Fruit fly (Drosophila melanogaster) whole organism, embryonic: ENCODE measurements around the gene snk.

Experiments
- Aef1 ChIP-seq: fragments of 200-800 bp; sonication (Bioruptor generic); IDR thresholded peaks from 3 replicates; pipeline ENCODE4 v1.3.6; 2022; ENCODE audit warnings: missing biosample characterization, missing genetic modification characterization
- B-H1 ChIP-seq: fragments of 200-800 bp; sonication (Bioruptor generic); IDR thresholded peaks from 3 replicates; pipeline ENCODE4 v1.3.6; 2022; ENCODE audit warnings: missing biosample characterization, missing genetic modification characterization
- CG10274 ChIP-seq: fragments of 200-800 bp; sonication (Bioruptor generic); optimal IDR thresholded peaks from 3 replicates; lab custom pipeline; 2017; ENCODE audit warnings: missing biosample characterization, mild to moderate bottlenecking, missing genetic modification characterization
- CG10366 ChIP-seq: fragments of 200-800 bp; sonication (Bioruptor generic); IDR thresholded peaks from 2 replicates; pipeline ENCODE4 v1.3.6; 2022; ENCODE audit warnings: missing biosample characterization, missing genetic modification characterization
- CG10654 ChIP-seq: fragments of 200-800 bp; sonication (Bioruptor generic); optimal IDR thresholded peaks from 2 replicates; lab custom pipeline; 2016; ENCODE audit warnings: missing biosample characterization, missing genetic modification characterization
- CG11085 ChIP-seq: fragments of 200-800 bp; sonication (Bioruptor generic); IDR thresholded peaks from 2 replicates; pipeline ENCODE4 v1.3.6; 2022; ENCODE audit warnings: missing biosample characterization, missing genetic modification characterization
- CG11456 ChIP-seq: fragments of 200-800 bp; sonication (Bioruptor generic); IDR thresholded peaks from 3 replicates; pipeline ENCODE4 v1.3.6; 2022; ENCODE audit warnings: missing biosample characterization, missing genetic modification characterization
- CG11696 ChIP-seq: fragments of 200-800 bp; sonication (Bioruptor generic); IDR thresholded peaks from 2 replicates; pipeline ENCODE4 v1.3.6; 2022; ENCODE audit warnings: missing biosample characterization, missing genetic modification characterization
- CG12299 ChIP-seq: fragments of 200-800 bp; sonication (Bioruptor generic); optimal IDR thresholded peaks from 2 replicates; lab custom pipeline; 2018; ENCODE audit warnings: missing biosample characterization, mild to moderate bottlenecking, missing genetic modification characterization
- CG14441 ChIP-seq: fragments of 200-800 bp; sonication (Bioruptor generic); IDR thresholded peaks from 2 replicates; pipeline ENCODE4 v1.3.6; 2022; ENCODE audit warnings: missing biosample characterization, missing genetic modification characterization
- CG16815 ChIP-seq: fragments of 200-800 bp; sonication (Bioruptor generic); optimal IDR thresholded peaks from 3 replicates; lab custom pipeline; 2017; ENCODE audit warnings: missing biosample characterization, mild to moderate bottlenecking, missing genetic modification characterization
- CG2116 ChIP-seq: fragments of 200-800 bp; sonication (Bioruptor generic); optimal IDR thresholded peaks from 3 replicates; lab custom pipeline; 2018; ENCODE audit warnings: missing biosample characterization, mild to moderate bottlenecking, missing genetic modification characterization
- CG30403 ChIP-seq: fragments of 200-800 bp; sonication (Bioruptor generic); optimal IDR thresholded peaks from 3 replicates; lab custom pipeline; 2016; ENCODE audit warnings: missing biosample characterization, missing genetic modification characterization
- CG32767 ChIP-seq: fragments of 200-800 bp; sonication (Bioruptor generic); IDR thresholded peaks from 2 replicates; pipeline ENCODE4 v1.3.6; 2022; ENCODE audit warnings: missing biosample characterization, missing genetic modification characterization
- CG5953 ChIP-seq: fragments of 200-800 bp; sonication (Bioruptor generic); IDR thresholded peaks from 2 replicates; pipeline ENCODE4 v1.3.6; 2022; ENCODE audit warnings: missing biosample characterization, missing genetic modification characterization
- CG7786 ChIP-seq: fragments of 200-800 bp; sonication (Bioruptor generic); optimal IDR thresholded peaks from 2 replicates; lab custom pipeline; 2016; ENCODE audit warnings: missing biosample characterization, missing genetic modification characterization
- CG7987 ChIP-seq: fragments of 200-800 bp; sonication (Bioruptor generic); optimal IDR thresholded peaks from 2 replicates; lab custom pipeline; 2018; ENCODE audit warnings: missing biosample characterization, mild to moderate bottlenecking, missing genetic modification characterization, moderate library complexity
- CG9609 ChIP-seq: fragments of 200-800 bp; sonication (Bioruptor generic); optimal IDR thresholded peaks from 3 replicates; lab custom pipeline; 2016; ENCODE audit warnings: missing biosample characterization, missing genetic modification characterization
- CG9932 ChIP-seq: fragments of 200-800 bp; sonication (Bioruptor generic); IDR thresholded peaks from 2 replicates; pipeline ENCODE4 v1.3.6; 2022; ENCODE audit warnings: missing biosample characterization, missing genetic modification characterization
- Chrac-16 ChIP-seq: fragments of 200-800 bp; sonication (Bioruptor generic); optimal IDR thresholded peaks from 3 replicates; lab custom pipeline; 2016; ENCODE audit warnings: missing biosample characterization, missing genetic modification characterization
- Dll ChIP-seq: fragments of 200-800 bp; sonication (Bioruptor generic); IDR thresholded peaks from 4 replicates; pipeline ENCODE4 v1.3.6; 2022; ENCODE audit warnings: missing biosample characterization, missing genetic modification characterization; ENCODE audit not compliant: partially characterized antibody
- GATAe ChIP-seq: fragments of 200-800 bp; sonication (Bioruptor generic); conservative IDR thresholded peaks from 2 replicates; pipeline ENCODE4 v1.3.6; 2022; ENCODE audit warnings: missing biosample characterization, missing genetic modification characterization
- Gsc ChIP-seq: fragments of 200-800 bp; sonication (Bioruptor generic); IDR thresholded peaks from 2 replicates; pipeline ENCODE4 v1.3.6; 2022; ENCODE audit warnings: missing biosample characterization, missing genetic modification characterization
- Gug ChIP-seq: fragments of 200-800 bp; sonication (Bioruptor generic); IDR thresholded peaks from 4 replicates; pipeline ENCODE4 v1.3.6; 2022; ENCODE audit warnings: missing biosample characterization, missing genetic modification characterization
- HmgZ ChIP-seq: fragments of 200-800 bp; sonication (Bioruptor generic); optimal IDR thresholded peaks from 2 replicates; lab custom pipeline; 2018; ENCODE audit warnings: missing biosample characterization, mild to moderate bottlenecking, missing genetic modification characterization
- Med ChIP-seq: fragments of 200-800 bp; sonication (Bioruptor generic); peaks from one replicate; lab custom pipeline; 2016; ENCODE audit warnings: missing biosample characterization, missing genetic modification characterization, mild to moderate bottlenecking, inconsistent platforms, moderate library complexity
- Nf-YA ChIP-seq: fragments of 200-800 bp; sonication (Bioruptor generic); IDR thresholded peaks from 2 replicates; pipeline ENCODE4 v1.3.6; 2022; ENCODE audit warnings: missing biosample characterization, missing genetic modification characterization
- Nf-YC ChIP-seq: fragments of 200-800 bp; optimal IDR thresholded peaks from 3 replicates; lab custom pipeline; 2019; ENCODE audit warnings: missing biosample characterization, mild to moderate bottlenecking, missing genetic modification characterization, moderate library complexity
- Optix ChIP-seq: fragments of 200-800 bp; sonication (Bioruptor generic); IDR thresholded peaks from 3 replicates; pipeline ENCODE4 v1.3.6; 2022; ENCODE audit warnings: missing biosample characterization, missing genetic modification characterization
- Poxn ChIP-seq: fragments of 200-800 bp; sonication (Bioruptor generic); IDR thresholded peaks from 2 replicates; pipeline ENCODE4 v1.3.6; 2022; ENCODE audit warnings: missing biosample characterization, missing genetic modification characterization
- Ptx1 ChIP-seq: fragments of 200-800 bp; sonication (Bioruptor generic); IDR thresholded peaks from 2 replicates; pipeline ENCODE4 v1.3.6; 2022; ENCODE audit warnings: missing biosample characterization, missing genetic modification characterization
- Sox102F ChIP-seq: fragments of 200-800 bp; sonication (Bioruptor generic); optimal IDR thresholded peaks from 2 replicates; lab custom pipeline; 2018; ENCODE audit warnings: missing biosample characterization, mild to moderate bottlenecking, missing genetic modification characterization, moderate library complexity
- YL-1 ChIP-seq: fragments of 200-800 bp; sonication (Bioruptor generic); optimal IDR thresholded peaks from 3 replicates; lab custom pipeline; 2017; ENCODE audit warnings: missing biosample characterization, mild to moderate bottlenecking, missing genetic modification characterization
- al ChIP-seq: fragments of 200-800 bp; sonication (Bioruptor generic); IDR thresholded peaks from 2 replicates; pipeline ENCODE4 v1.3.6; 2022; ENCODE audit warnings: missing biosample characterization, missing genetic modification characterization
- ara ChIP-seq: fragments of 200-800 bp; sonication (Bioruptor generic); IDR thresholded peaks from 2 replicates; pipeline ENCODE4 v1.3.6; 2022; ENCODE audit warnings: missing biosample characterization, missing genetic modification characterization
- ash1 ChIP-seq: fragments of 200-800 bp; sonication (Bioruptor generic); optimal IDR thresholded peaks from 2 replicates; lab custom pipeline; 2018; ENCODE audit warnings: missing biosample characterization, mild to moderate bottlenecking, missing genetic modification characterization
- bowl ChIP-seq: fragments of 200-800 bp; sonication (Bioruptor generic); IDR thresholded peaks from 2 replicates; pipeline ENCODE4 v1.3.6; 2022; ENCODE audit warnings: missing biosample characterization, missing genetic modification characterization
- dimm ChIP-seq: fragments of 200-800 bp; sonication (Bioruptor generic); IDR thresholded peaks from 2 replicates; pipeline ENCODE4 v1.3.6; 2022; ENCODE audit warnings: missing biosample characterization, missing genetic modification characterization
- fd3F ChIP-seq: fragments of 200-800 bp; sonication (Bioruptor generic); optimal IDR thresholded peaks from 2 replicates; lab custom pipeline; 2018; ENCODE audit warnings: missing biosample characterization, mild to moderate bottlenecking, missing genetic modification characterization, moderate library complexity
- fu2 ChIP-seq: fragments of 200-800 bp; sonication (Bioruptor generic); optimal IDR thresholded peaks from 2 replicates; lab custom pipeline; 2016; ENCODE audit warnings: missing biosample characterization, missing genetic modification characterization
- grau ChIP-seq: fragments of 200-800 bp; optimal IDR thresholded peaks from 3 replicates; lab custom pipeline; 2019; ENCODE audit warnings: missing biosample characterization, mild to moderate bottlenecking, missing genetic modification characterization, moderate library complexity
- lmd ChIP-seq: fragments of 200-800 bp; sonication (Bioruptor generic); IDR thresholded peaks from 2 replicates; pipeline ENCODE4 v1.3.6; 2022; ENCODE audit warnings: missing biosample characterization, missing genetic modification characterization
- nerfin-2 ChIP-seq: fragments of 200-800 bp; sonication (Bioruptor generic); IDR thresholded peaks from 2 replicates; pipeline ENCODE4 v1.3.6; 2022; ENCODE audit warnings: missing biosample characterization, missing genetic modification characterization; ENCODE audit not compliant: partially characterized antibody
- peb ChIP-seq: fragments of 200-800 bp; sonication (Bioruptor generic); IDR thresholded peaks from 2 replicates; pipeline ENCODE4 v1.3.6; 2022; ENCODE audit warnings: missing biosample characterization, missing genetic modification characterization
- rib ChIP-seq: fragments of 200-800 bp; sonication (Bioruptor generic); IDR thresholded peaks from 2 replicates; pipeline ENCODE4 v1.3.6; 2022; ENCODE audit warnings: missing biosample characterization, missing genetic modification characterization
- row ChIP-seq: fragments of 200-800 bp; sonication (Bioruptor generic); IDR thresholded peaks from 3 replicates; pipeline ENCODE4 v1.3.6; 2022; ENCODE audit warnings: missing biosample characterization, missing genetic modification characterization
- slbo ChIP-seq: fragments of 200-800 bp; sonication (Bioruptor generic); IDR thresholded peaks from 2 replicates; pipeline ENCODE4 v1.3.6; 2022; ENCODE audit warnings: missing biosample characterization, missing genetic modification characterization
- so ChIP-seq: fragments of 200-800 bp; sonication (Bioruptor generic); IDR thresholded peaks from 3 replicates; pipeline ENCODE4 v1.3.6; 2022; ENCODE audit warnings: missing biosample characterization, missing genetic modification characterization
- tx ChIP-seq: fragments of 200-800 bp; sonication (Bioruptor generic); optimal IDR thresholded peaks from 2 replicates; lab custom pipeline; 2016; ENCODE audit warnings: missing biosample characterization, missing genetic modification characterization
- unc-4 ChIP-seq: fragments of 200-800 bp; sonication (Bioruptor generic); IDR thresholded peaks from 2 replicates; pipeline ENCODE4 v1.3.6; 2022; ENCODE audit warnings: missing biosample characterization, missing genetic modification characterization; ENCODE audit not compliant: partially characterized antibody
- vvl ChIP-seq: fragments of 200-800 bp; sonication (Bioruptor generic); IDR thresholded peaks from 2 replicates; pipeline ENCODE4 v1.3.6; 2022; ENCODE audit warnings: missing biosample characterization, missing genetic modification characterization
- zfh2 ChIP-seq: fragments of 200-800 bp; sonication (Bioruptor generic); optimal IDR thresholded peaks from 2 replicates; lab custom pipeline; 2016; ENCODE audit warnings: missing biosample characterization, missing genetic modification characterization

snk gene

DNA sequence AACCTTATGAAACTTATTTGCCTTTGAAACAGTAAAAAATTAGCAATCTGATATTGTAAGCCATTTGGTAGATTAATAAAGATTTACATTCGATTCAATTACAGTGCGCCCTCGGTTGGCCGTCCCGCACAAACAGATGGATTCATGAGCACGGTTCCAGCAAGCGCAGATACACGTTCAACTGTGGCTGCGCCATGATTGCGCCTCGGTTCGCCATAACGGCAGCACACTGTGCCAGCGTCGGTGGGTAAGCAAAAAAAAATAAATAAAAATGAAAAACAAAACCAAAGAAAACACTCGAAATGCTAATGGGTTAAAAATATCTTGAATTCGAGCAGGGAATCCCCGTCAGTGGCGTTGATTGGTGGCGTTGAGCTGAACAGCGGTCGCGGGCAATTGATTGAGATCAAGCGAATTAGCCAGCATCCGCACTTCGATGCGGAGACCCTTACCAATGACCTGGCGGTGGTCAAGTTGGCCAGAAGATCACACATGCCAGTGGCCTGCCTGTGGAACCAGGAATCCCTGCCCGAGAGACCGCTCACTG, 3.5 kb downstream of the snk start (continued):
- no peak for TF ChIP-seq bowl
- TF ChIP-seq GATAe (GFP tag; lab: Robert Waterston, UW) = no peak
- no peak for TF ChIP-seq peb (GFP tag; lab: Robert Waterston, UW)
- no peak for TF ChIP-seq Gsc
- no peak for TF ChIP-seq CG32767 (GFP tag; lab: Robert Waterston, UW)
- peak; percentile 47 for TF ChIP-seq CG9932 (GFP tag; lab: Robert Waterston, UW)
- TF ChIP-seq CG12299 (tag; lab: Kevin White, UChicago) = no peak
- peak; percentile 36; the same call in 1 of the 2 replicates for TF ChIP-seq lmd (GFP tag; lab: Robert Waterston, UW)
- no peak for TF ChIP-seq B-H1
- no peak for TF ChIP-seq HmgZ (tag; lab: Kevin White, UChicago)
- 0 out of 3 replicates have a peak, but pooled peaks have one; percentile 10 for TF ChIP-seq Optix (GFP tag; lab: Robert Waterston, UW)
- TF ChIP-seq YL-1 (GFP tag; lab: Kevin White, UChicago) = no peak
- no peak for TF ChIP-seq CG9609 (GFP tag; lab: Kevin White, UChicago)
- TF ChIP-seq Nf-YA = no peak
- TF ChIP-seq CG5953 = 0 out of 2 replicates have a peak, but pooled peaks have one; percentile 5
- no peak for TF ChIP-seq unc-4 (GFP tag; lab: Robert Waterston, UW)
- no peak for TF ChIP-seq fu2 (GFP tag; lab: Kevin White, UChicago)
- TF ChIP-seq Dll (GFP tag; lab: Robert Waterston, UW) = no peak
- TF ChIP-seq so (GFP tag; lab: Robert Waterston, UW) = no peak
- TF ChIP-seq rib (GFP tag; lab: Robert Waterston, UW) = no peak
- TF ChIP-seq Chrac-16 (GFP tag; lab: Kevin White, UChicago) = no peak
- TF ChIP-seq slbo (GFP tag; lab: Robert Waterston, UW) = peak; percentile 64
- 0 out of 2 replicates have a peak, but pooled peaks have one; percentile 12 for TF ChIP-seq al
- TF ChIP-seq CG7987 = no peak
- TF ChIP-seq nerfin-2 (GFP tag; lab: Robert Waterston, UW) = no peak
- TF ChIP-seq CG7786 (GFP tag; lab: Kevin White, UChicago) = no peak
- TF ChIP-seq CG10654 (GFP tag; lab: Kevin White, UChicago) = no peak
- no peak for TF ChIP-seq Sox102F (GFP tag; lab: Kevin White, UChicago)
- no peak for TF ChIP-seq CG11085
- no peak for TF ChIP-seq ara (GFP tag; lab: Robert Waterston, UW)
- peak; percentile 10 for TF ChIP-seq zfh2 (GFP tag; lab: Kevin White, UChicago)
- peak; percentile 55 for TF ChIP-seq grau (tag; lab: Kevin White, UChicago)
- no peak for TF ChIP-seq fd3F (GFP tag; lab: Kevin White, UChicago)
- peak; percentile 37; the same call in 1 of the 2 replicates for TF ChIP-seq Ptx1 (GFP tag; lab: Robert Waterston, UW)
- no peak for TF ChIP-seq Poxn (GFP tag; lab: Robert Waterston, UW)
- no peak for TF ChIP-seq CG2116 (GFP tag; lab: Kevin White, UChicago)
- no peak for TF ChIP-seq CG11696 (GFP tag; lab: Robert Waterston, UW)
- peak; percentile 29; the same call in 1 of the 3 replicates for TF ChIP-seq CG11456 (GFP tag; lab: Robert Waterston, UW)
- TF ChIP-seq CG10366 (GFP tag; lab: Robert Waterston, UW) = 0 out of 2 replicates have a peak, but pooled peaks have one; percentile 11
- TF ChIP-seq Gug (GFP tag; lab: Robert Waterston, UW) = peak; percentile 53; the same call in 3 of the 4 replicates
- TF ChIP-seq CG14441 (GFP tag; lab: Robert Waterston, UW) = 0 out of 2 replicates have a peak, but pooled peaks have one; percentile 22
- TF ChIP-seq tx (GFP tag; lab: Kevin White, UChicago) = no peak
- TF ChIP-seq ash1 (GFP tag; lab: Kevin White, UChicago) = no peak
- TF ChIP-seq Med = peak; percentile 65
- TF ChIP-seq Aef1 (GFP tag; lab: Robert Waterston, UW) = peak; percentile 40; the same call in 1 of the 3 replicates
- no peak for TF ChIP-seq CG30403
- no peak for TF ChIP-seq dimm (GFP tag; lab: Robert Waterston, UW)
- TF ChIP-seq vvl = peak; percentile 57; the same call in 1 of the 2 replicates
- no peak for TF ChIP-seq CG10274 (GFP tag; lab: Kevin White, UChicago)
- peak; percentile 63; the same call in 2 of the 3 replicates for TF ChIP-seq row (GFP tag; lab: Robert Waterston, UW)
- TF ChIP-seq CG16815 (GFP tag; lab: Kevin White, UChicago) = no peak
- no peak for TF ChIP-seq Nf-YC (tag; lab: Kevin White, UChicago)
